Worm (Caenorhabditis elegans) whole organism, late embryonic: Measurements from ENCODE around the gene col-19.

ENCODE experiments used
- C08G9.2 ChIP-seq: sonication (generic microtip); optimal IDR thresholded peaks from 2 replicates; lab custom pipeline; 2016; ENCODE audit warnings: mild to moderate bottlenecking, missing genetic modification characterization, moderate library complexity, missing compliant biosample characterization
- C38D4.7 ChIP-seq: fragments of 200-800 bp; sonication (Bioruptor generic); optimal IDR thresholded peaks from 2 replicates; lab custom pipeline; 2018; ENCODE audit warnings: mild to moderate bottlenecking, missing genetic modification characterization, moderate library complexity, missing compliant biosample characterization
- K09A11.1 ChIP-seq: sonication (generic microtip); optimal IDR thresholded peaks from 2 replicates; lab custom pipeline; 2017; ENCODE audit warnings: antibody characterized with exemption, mild to moderate bottlenecking, missing genetic modification characterization, missing compliant biosample characterization; ENCODE audit not compliant: insufficient read depth
- Y22D7AL.16 ChIP-seq: sonication (generic microtip); optimal IDR thresholded peaks from 2 replicates; lab custom pipeline; 2016; ENCODE audit warnings: missing genetic modification characterization, missing compliant biosample characterization
- ama-1 ChIP-seq: fragments of 150-350 bp; optimal IDR thresholded peaks from 2 replicates; lab custom pipeline; 2014
- ceh-14 ChIP-seq: sonication (generic microtip); optimal IDR thresholded peaks from 2 replicates; lab custom pipeline; 2016; ENCODE audit warnings: missing genotype, missing genetic modification characterization, missing compliant biosample characterization
- ceh-2 ChIP-seq: sonication (generic microtip); optimal IDR thresholded peaks from 2 replicates; lab custom pipeline; 2016; ENCODE audit warnings: missing genotype, missing genetic modification characterization, missing compliant biosample characterization
- ceh-6 ChIP-seq: fragments of 200-800 bp; sonication (Bioruptor generic); optimal IDR thresholded peaks from 2 replicates; lab custom pipeline; 2018; ENCODE audit warnings: mild to moderate bottlenecking, missing genetic modification characterization, missing compliant biosample characterization
- ceh-9 ChIP-seq: sonication (generic microtip); optimal IDR thresholded peaks from 2 replicates; lab custom pipeline; 2016; ENCODE audit warnings: mild to moderate bottlenecking, missing genetic modification characterization, inconsistent platforms, missing compliant biosample characterization
- dve-1 ChIP-seq: sonication (generic microtip); optimal IDR thresholded peaks from 2 replicates; lab custom pipeline; 2017; ENCODE audit warnings: antibody characterized with exemption, mild to moderate bottlenecking, missing genetic modification characterization, missing compliant biosample characterization
- elt-2 ChIP-seq: sonication (generic microtip); optimal IDR thresholded peaks from 2 replicates; lab custom pipeline; 2016; ENCODE audit warnings: missing genetic modification reagents, missing genetic modification characterization, missing compliant biosample characterization
- elt-4 ChIP-seq: sonication (generic microtip); optimal IDR thresholded peaks from 2 replicates; lab custom pipeline; 2016; ENCODE audit warnings: missing genetic modification characterization, missing compliant biosample characterization
- fax-1 ChIP-seq: sonication (generic microtip); optimal IDR thresholded peaks from 2 replicates; lab custom pipeline; 2016; ENCODE audit warnings: missing genotype, missing genetic modification characterization, missing compliant biosample characterization
- fkh-10 ChIP-seq: fragments of 150-350 bp; optimal IDR thresholded peaks from 2 replicates; lab custom pipeline; 2014; ENCODE audit warnings: missing biosample characterization, missing genetic modification reagents, missing genetic modification characterization
- fkh-6 ChIP-seq: sonication (generic microtip); optimal IDR thresholded peaks from 2 replicates; lab custom pipeline; 2016; ENCODE audit warnings: missing genetic modification characterization, missing compliant biosample characterization
- hlh-13 ChIP-seq: fragments of 200-800 bp; sonication (Bioruptor generic); optimal IDR thresholded peaks from 2 replicates; lab custom pipeline; 2018; ENCODE audit warnings: mild to moderate bottlenecking, missing genetic modification characterization, missing compliant biosample characterization
- hlh-6 ChIP-seq: sonication (generic microtip); optimal IDR thresholded peaks from 2 replicates; lab custom pipeline; 2016; ENCODE audit warnings: missing genotype, missing genetic modification characterization, missing compliant biosample characterization
- hlh-8 ChIP-seq: sonication (generic microtip); optimal IDR thresholded peaks from 2 replicates; lab custom pipeline; 2016; ENCODE audit warnings: missing genotype, missing genetic modification characterization, missing compliant biosample characterization
- lin-11 ChIP-seq: fragments of 200-800 bp; sonication (Bioruptor generic); optimal IDR thresholded peaks from 2 replicates; lab custom pipeline; 2018; ENCODE audit warnings: mild to moderate bottlenecking, missing genetic modification characterization, missing compliant biosample characterization
- madf-2 ChIP-seq: sonication (generic microtip); optimal IDR thresholded peaks from 2 replicates; lab custom pipeline; 2017; ENCODE audit warnings: missing genetic modification characterization, missing compliant biosample characterization
- nfya-1 ChIP-seq: sonication (generic microtip); optimal IDR thresholded peaks from 2 replicates; lab custom pipeline; 2017; ENCODE audit warnings: missing genetic modification characterization, mild to moderate bottlenecking, missing compliant biosample characterization, antibody characterized with exemption, moderate library complexity
- odd-2 ChIP-seq: sonication (generic microtip); optimal IDR thresholded peaks from 2 replicates; lab custom pipeline; 2017; ENCODE audit warnings: antibody characterized with exemption, mild to moderate bottlenecking, missing genetic modification characterization, missing compliant biosample characterization
- pag-3 ChIP-seq: sonication (generic microtip); optimal IDR thresholded peaks from 2 replicates; lab custom pipeline; 2016; ENCODE audit warnings: missing compliant biosample characterization, missing genetic modification characterization, borderline replicate concordance
- pqm-1 ChIP-seq: sonication (generic microtip); optimal IDR thresholded peaks from 2 replicates; lab custom pipeline; 2016; ENCODE audit warnings: missing genetic modification characterization, missing compliant biosample characterization
- sdc-2 ChIP-seq: sonication (generic microtip); optimal IDR thresholded peaks from 2 replicates; lab custom pipeline; 2016; ENCODE audit warnings: missing genotype, missing genetic modification characterization, missing compliant biosample characterization
- sox-4 ChIP-seq: sonication (generic microtip); optimal IDR thresholded peaks from 2 replicates; lab custom pipeline; 2017; ENCODE audit warnings: mild to moderate bottlenecking, missing genetic modification characterization, inconsistent platforms, missing compliant biosample characterization
- syd-9 ChIP-seq: sonication (generic microtip); optimal IDR thresholded peaks from 2 replicates; lab custom pipeline; 2016; ENCODE audit warnings: mild to moderate bottlenecking, missing genetic modification characterization, moderate library complexity, missing compliant biosample characterization
- tbx-2 ChIP-seq: sonication (generic microtip); optimal IDR thresholded peaks from 2 replicates; lab custom pipeline; 2016; ENCODE audit warnings: missing genetic modification characterization, missing compliant biosample characterization
- tbx-7 ChIP-seq: sonication (generic microtip); optimal IDR thresholded peaks from 2 replicates; lab custom pipeline; 2016; ENCODE audit warnings: missing genotype, missing genetic modification characterization, missing compliant biosample characterization
- unc-3 ChIP-seq, 2 experiments: fragments of 200-800 bp in 1 of 2; sonication (Bioruptor generic) in 1 of 2; sonication (generic microtip) in 1 of 2; conservative IDR thresholded peaks in 1 of 2; optimal IDR thresholded peaks in 1 of 2; 2 replicates each; pipeline versions ENCODE4 v1.3.6 to Lab custom; 2016 to 2022; ENCODE audit warnings: missing compliant biosample characterization in 2 of 2, missing genetic modification characterization in 2 of 2, missing genetic modification reagents in 1 of 2
- ztf-16 ChIP-seq: sonication (generic microtip); optimal IDR thresholded peaks from 2 replicates; lab custom pipeline; 2017; ENCODE audit warnings: missing genetic modification characterization, missing compliant biosample characterization

The col-19 gene

DNA sequence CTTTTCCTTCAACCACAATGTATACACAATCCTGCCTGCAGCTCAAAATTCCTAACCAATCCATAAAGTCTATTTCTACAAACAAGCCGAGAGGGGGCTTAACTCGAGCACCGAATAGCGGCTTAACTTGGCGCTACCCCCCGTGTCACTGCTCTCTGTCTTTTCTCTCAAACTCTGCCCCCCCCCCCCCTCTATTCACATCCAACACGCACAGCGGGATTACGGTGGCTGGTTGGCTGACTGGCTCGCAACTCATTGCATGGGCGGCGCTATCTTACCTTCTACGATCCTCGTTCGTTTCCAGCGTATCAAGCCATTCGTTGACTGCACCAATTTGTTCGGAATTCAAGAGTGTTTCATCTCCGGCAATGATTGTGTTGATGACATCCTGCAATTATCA lies 10.1 kb downstream of the col-19 start:
- peak; percentile 54 for TF ChIP-seq nfya-1 (tag; lab: Kevin White, UChicago)
- no peak for TF ChIP-seq ceh-6 (GFP tag; lab: Kevin White, UChicago)

DNA sequence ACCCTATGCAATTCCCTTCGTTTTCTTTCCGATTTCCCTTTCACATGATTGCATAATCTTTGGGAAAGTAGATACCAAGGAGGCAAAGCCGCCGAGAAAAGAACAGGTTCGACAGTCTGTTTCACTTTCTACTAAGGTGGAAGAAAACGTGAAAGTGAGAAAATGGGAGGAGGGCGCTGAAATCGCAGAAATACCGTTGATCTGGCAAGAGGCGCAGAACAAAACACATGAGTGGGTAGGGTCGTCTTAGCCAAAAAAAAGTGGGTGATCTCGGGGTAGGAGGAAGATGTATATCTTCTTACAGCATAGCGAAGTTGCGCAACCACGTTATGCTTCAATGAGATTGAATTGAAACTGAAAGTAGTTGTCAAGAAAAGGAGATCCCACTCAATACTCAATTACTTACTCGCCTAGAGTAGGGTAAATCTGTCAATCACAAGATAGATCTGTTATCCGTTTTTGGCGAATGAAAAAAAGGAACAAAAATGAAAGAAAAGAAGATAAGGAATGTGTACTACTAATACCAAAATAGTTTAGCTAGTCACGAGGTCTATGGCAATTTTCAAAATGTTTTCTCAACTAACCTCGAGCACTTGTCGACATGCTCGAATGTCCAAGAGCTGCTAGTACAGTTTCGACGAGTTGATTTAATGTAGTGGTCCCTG lies 11.7 kb downstream of the col-19 start:
- no peak for TF ChIP-seq Y22D7AL.16
- TF ChIP-seq C08G9.2 (tag; lab: Kevin White, UChicago) = no peak
- no peak for TF ChIP-seq pqm-1 (tag; lab: Kevin White, UChicago)
- no peak for TF ChIP-seq syd-9 (tag; lab: Kevin White, UChicago)
- no peak for TF ChIP-seq K09A11.1 (tag; lab: Kevin White, UChicago)
- TF ChIP-seq ceh-9 (tag; lab: Kevin White, UChicago) = no peak
- TF ChIP-seq hlh-6 = no peak
- TF ChIP-seq ceh-14 (tag; lab: Kevin White, UChicago) = no peak
- no peak for TF ChIP-seq odd-2
- no peak for TF ChIP-seq fkh-10
- no peak for TF ChIP-seq ceh-2
- TF ChIP-seq, all 69 proteins: peak for 0

DNA sequence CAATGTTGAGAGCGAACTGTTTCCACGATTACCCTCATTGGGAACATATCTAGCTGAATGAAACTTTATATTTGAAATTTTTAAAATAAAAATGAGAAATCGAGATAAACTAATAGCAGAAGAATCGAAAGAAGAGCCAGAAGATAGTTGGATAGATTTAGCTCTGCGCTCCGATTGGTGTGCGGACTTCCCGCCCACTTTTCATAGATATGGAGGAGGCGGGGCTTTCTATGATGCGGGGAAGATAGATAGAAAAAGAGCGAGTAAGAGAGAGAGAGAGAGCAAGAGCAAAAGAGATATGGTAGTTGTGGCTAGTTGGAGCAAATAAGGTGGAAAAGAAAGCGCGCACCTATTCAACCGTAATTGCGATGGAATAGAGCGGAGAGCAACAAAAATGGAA lies 12.2 kb downstream of the col-19 start, which contains the start of gene dve-1:
dve-1 (minus strand) TSS at position 66 of the 400 bp plus-strand sequence.
- TF ChIP-seq nfya-1 (tag; lab: Kevin White, UChicago) (peak; percentile 87), sdc-2 (tag; lab: Kevin White, UChicago) (peak; percentile 10), hlh-8 (no peak), unc-3 (GFP tag; conservative IDR thresholded peaks at IDR 0.05; lab: Robert Waterston, UW) (no peak), unc-3 (tag; optimal IDR thresholded peaks at IDR 0.05; lab: Kevin White, UChicago) (no peak)

DNA sequence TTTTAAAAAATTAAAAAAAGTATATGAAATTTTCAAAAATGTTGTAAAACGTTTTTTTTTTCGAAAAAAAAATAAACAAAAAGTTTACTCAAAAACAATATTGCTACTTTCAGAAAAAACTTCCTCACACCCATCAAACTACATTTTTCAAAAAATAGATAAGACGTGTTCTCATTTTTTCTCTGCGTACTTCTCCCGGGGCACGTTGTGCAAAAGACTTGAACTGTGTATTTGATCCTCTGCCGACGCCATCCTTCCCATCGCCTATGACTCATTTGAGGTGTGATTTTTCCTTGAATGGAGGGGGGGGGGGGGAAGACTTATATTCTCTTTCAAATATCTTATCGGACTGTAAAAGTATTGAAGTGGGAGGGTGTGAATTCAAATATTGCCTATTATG lies 16.9 kb downstream of the col-19 start:
- no peak for TF ChIP-seq C08G9.2 (tag; lab: Kevin White, UChicago)
- TF ChIP-seq hlh-13 (GFP tag; lab: Kevin White, UChicago) = no peak
- no peak for TF ChIP-seq elt-4 (tag; lab: Kevin White, UChicago)
- no peak for TF ChIP-seq madf-2
- TF ChIP-seq pag-3 (tag; lab: Kevin White, UChicago) = no peak
- no peak for TF ChIP-seq tbx-2 (tag; lab: Kevin White, UChicago)
- TF ChIP-seq ama-1 (lab: Kevin White, UChicago) = no peak
- no peak for TF ChIP-seq tbx-7 (tag; lab: Kevin White, UChicago)
- no peak for TF ChIP-seq lin-11 (tag; lab: Kevin White, UChicago)
- no peak for TF ChIP-seq dve-1 (tag; lab: Kevin White, UChicago)
- TF ChIP-seq hlh-6 = no peak
- TF ChIP-seq fax-1 = no peak
- no peak for TF ChIP-seq ztf-16
- no peak for TF ChIP-seq sox-4

DNA sequence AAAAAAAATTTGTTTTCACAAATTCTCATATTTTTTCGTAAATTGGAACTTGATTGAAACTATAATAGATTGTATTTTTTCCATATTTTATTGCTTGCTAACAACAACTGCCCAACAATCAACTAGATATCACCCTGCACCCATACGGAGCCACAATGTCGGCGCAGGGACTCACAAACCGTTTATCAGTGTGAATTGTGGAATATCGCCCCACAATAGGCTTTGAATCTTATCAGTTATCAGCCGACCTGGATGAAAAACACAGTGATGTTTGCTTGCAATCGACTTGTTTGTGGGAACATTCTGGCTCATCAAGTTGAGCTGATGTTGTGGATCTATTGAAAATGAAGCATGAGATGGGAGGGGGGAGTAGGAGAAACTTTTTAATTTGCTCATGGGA lies 17.5 kb downstream of the col-19 start:
- TF ChIP-seq elt-4 (tag; lab: Kevin White, UChicago) (no peak), fkh-6 (no peak), sdc-2 (tag; lab: Kevin White, UChicago) (no peak), C38D4.7 (GFP tag; lab: Kevin White, UChicago) (no peak), ceh-6 (GFP tag; lab: Kevin White, UChicago) (no peak), tbx-7 (tag; lab: Kevin White, UChicago) (no peak)

DNA sequence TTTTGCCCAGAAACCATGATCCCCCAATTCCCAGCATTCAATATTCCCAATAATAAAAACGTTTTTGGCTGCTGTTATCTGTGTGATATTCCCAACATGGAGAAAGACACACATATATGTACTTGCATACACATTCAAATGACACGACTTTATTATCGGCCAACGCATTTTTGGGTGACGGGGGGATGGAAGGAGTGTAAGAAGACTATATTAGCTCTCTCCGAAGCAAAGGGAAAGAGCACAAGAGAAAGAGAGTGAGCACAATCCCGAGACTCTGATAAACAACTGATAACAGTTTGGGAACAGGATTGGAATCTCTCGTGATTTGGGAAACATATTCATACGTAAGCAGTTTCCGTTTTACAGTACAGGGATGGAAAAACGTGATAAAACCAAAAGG lies 18.9 kb downstream of the col-19 start:
- TF ChIP-seq hlh-13 (GFP tag; lab: Kevin White, UChicago) = no peak
- peak; percentile 69 for TF ChIP-seq elt-2 (tag; lab: Kevin White, UChicago)
